Worm (Caenorhabditis elegans): ENCODE results near the gene F54B11.10.

F54B11.10 gene

DNA sequence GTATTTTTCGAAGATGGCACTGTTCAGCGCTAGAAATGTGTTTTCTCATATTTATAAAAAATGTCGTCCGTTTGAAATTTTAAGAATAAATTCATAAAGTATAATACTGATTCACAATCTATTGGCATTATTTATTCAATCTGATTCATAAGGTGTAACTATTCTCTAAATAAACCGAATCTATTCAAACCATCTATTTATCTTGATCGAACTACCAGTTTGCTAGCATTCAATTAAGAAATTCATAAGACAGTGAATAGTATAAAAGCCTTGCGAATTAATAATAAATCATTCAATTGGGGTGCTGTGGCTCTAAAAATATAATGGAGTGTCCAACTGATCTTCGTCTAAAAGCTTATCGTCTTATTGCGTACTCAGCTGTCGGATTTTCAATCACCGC is 9.3 kb downstream of the F54B11.10 start, which contains the start of gene col-44 (continued):
- TF ChIP-seq mel-28 (tag; optimal IDR thresholded peaks at IDR 0.05; ENCODE audit: borderline replicate concordance) (no peak), madf-6 (GFP tag; IDR thresholded peaks at IDR 0.05) (no peak)

DNA sequence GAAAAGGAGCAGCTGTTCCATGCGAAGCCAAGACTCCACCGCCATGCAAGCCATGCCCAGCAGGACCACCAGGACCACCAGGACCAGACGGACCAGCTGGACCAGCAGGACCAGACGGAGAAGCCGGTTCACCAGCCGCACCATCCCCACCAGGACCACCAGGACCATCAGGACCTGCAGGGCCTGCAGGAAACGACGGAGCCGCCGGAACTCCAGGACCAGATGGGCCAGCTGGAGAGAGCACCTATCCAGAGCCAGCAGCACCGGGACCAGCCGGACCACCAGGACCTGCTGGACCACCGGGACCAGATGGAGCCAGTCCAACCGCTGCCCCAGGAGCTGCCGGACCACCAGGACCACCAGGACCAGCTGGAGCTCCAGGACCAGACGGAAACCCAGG is 10.0 kb downstream of the F54B11.10 start:
- no peak for TF ChIP-seq hsf-1 (GFP tag; IDR thresholded peaks at IDR 0.05)
- TF ChIP-seq ceh-91 (GFP tag; IDR thresholded peaks at IDR 0.05) = no peak
- no peak for TF ChIP-seq unc-130 (GFP tag; optimal IDR thresholded peaks at IDR 0.05)
- no peak for TF ChIP-seq hrde-1 (tag; optimal IDR thresholded peaks at IDR 0.05; ENCODE audit: borderline replicate concordance)
- TF ChIP-seq cebp-2 (GFP tag; IDR thresholded peaks at IDR 0.05) = no peak
- no peak for TF ChIP-seq F10E7.11 (tag; optimal IDR thresholded peaks at IDR 0.05)
- TF ChIP-seq F22D6.2 (tag; optimal IDR thresholded peaks at IDR 0.05) = no peak
- no peak for TF ChIP-seq F55B11.4 (tag; optimal IDR thresholded peaks at IDR 0.05; ENCODE audit: borderline replicate concordance, insufficient read depth)
- TF ChIP-seq tlf-1 (GFP tag; optimal IDR thresholded peaks at IDR 0.05) = no peak
- TF ChIP-seq dox-1 (GFP tag; IDR thresholded peaks at IDR 0.05) = 0 out of 2 replicates have a peak, but pooled peaks have one; percentile 14
- TF ChIP-seq snpc-4 (GFP tag; optimal IDR thresholded peaks at IDR 0.05) = no peak
- no peak for TF ChIP-seq snpc-4 (tag; optimal IDR thresholded peaks at IDR 0.05)
- TF ChIP-seq lin-35 (GFP tag; optimal IDR thresholded peaks at IDR 0.05) = no peak
- TF ChIP-seq mcd-1 (GFP tag; IDR thresholded peaks at IDR 0.05) = peak; percentile 62
- no peak for TF ChIP-seq snpc-1.3 (tag; optimal IDR thresholded peaks at IDR 0.05; ENCODE audit: insufficient read depth)
- peak; percentile 98 for TF ChIP-seq egrh-3 (GFP tag; IDR thresholded peaks at IDR 0.05)
- no peak for TF ChIP-seq athp-1 (tag; optimal IDR thresholded peaks at IDR 0.05)
- no peak for TF ChIP-seq attf-6 (GFP tag; IDR thresholded peaks at IDR 0.05)
- peak; percentile 91 for TF ChIP-seq zfh-2 (GFP tag; conservative IDR thresholded peaks at IDR 0.05)
- no peak for TF ChIP-seq C06A6.2 (GFP tag; conservative IDR thresholded peaks at IDR 0.05)
- no peak for TF ChIP-seq nfya-2 (GFP tag; IDR thresholded peaks at IDR 0.05)

DNA sequence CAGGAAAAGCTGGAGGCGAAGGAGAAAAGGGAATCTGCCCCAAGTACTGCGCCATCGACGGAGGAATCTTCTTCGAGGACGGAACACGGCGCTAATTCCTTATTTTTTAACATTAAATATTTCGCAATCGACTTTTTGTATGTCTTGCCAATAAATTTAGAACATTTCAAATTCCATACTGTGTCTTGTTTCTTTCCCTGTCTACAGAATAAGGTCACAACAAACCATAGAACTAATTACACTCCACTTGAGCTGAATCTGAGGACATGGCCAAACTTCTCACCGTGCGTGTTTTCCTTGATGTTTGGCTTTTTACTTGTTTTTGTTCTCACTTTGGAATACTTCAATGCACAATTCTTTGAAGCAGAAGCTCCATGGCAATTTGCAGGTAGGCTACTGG is 10.4 kb downstream of the F54B11.10 start, which contains the start of gene F54B11.4:
Gene F54B11.4, plus strand, starts transcription at position 301 of the 400 bp plus-strand sequence.
- TF ChIP-seq cebp-1 (GFP tag; IDR thresholded peaks at IDR 0.05) = no peak
- peak; percentile 62 for TF ChIP-seq cebp-1 (tag; optimal IDR thresholded peaks at IDR 0.05)
- TF ChIP-seq F52B5.7 (tag; optimal IDR thresholded peaks at IDR 0.05) = no peak
- no peak for TF ChIP-seq ets-4 (GFP tag; optimal IDR thresholded peaks at IDR 0.05)
- TF ChIP-seq B0035.1 (tag; optimal IDR thresholded peaks at IDR 0.05) = no peak
- no peak for TF ChIP-seq rec-8 (tag; optimal IDR thresholded peaks at IDR 0.05)

DNA sequence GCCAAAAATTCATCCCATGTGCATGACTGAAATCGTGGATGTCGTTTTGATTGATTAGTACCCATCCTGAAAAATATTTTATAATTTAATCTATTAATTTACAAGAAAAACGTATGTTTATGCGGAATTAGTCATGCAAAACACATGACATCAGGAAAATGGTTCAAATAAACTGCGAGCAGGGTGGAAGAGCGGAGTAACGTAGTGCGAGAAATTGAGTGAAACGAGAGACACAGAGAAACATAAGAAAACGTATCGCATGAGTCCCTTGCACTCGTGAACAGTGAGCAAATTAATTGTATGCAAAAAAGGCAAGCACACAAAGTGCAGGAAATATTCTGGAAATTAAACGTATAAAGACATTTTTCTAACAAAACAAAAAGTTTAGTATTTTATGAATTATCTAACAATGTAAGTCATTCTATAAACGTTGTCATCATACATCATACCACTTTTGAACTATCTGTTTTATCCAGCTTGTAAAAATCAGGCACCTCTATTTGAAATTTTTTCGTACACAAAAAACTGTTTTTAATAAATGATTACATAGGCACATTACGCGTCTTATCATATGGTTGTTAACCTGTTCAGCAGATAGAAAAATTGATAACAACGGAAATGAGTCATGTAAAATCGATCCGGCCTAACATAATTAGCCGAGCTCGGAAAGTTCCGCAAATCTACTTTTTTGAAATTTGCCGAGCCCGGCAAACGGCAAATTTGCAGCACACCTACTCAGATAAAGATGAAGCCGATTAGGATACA is 14.3 kb downstream of the F54B11.10 start, which contains the start of gene F54B11.5:
Gene F54B11.5, minus strand, starts transcription at position 66 of the 765 bp plus-strand sequence.
- TF ChIP-seq zfh-2 (GFP tag; conservative IDR thresholded peaks at IDR 0.05) (no peak), rec-8 (tag; optimal IDR thresholded peaks at IDR 0.05) (no peak), Y67H2A.10 (GFP tag; conservative IDR thresholded peaks at IDR 0.05) (no peak), xnd-1 (tag; optimal IDR thresholded peaks at IDR 0.05) (no peak), attf-5 (GFP tag; optimal IDR thresholded peaks at IDR 0.05) (peak; percentile 57), snpc-1.1 (tag; optimal IDR thresholded peaks at IDR 0.05; ENCODE audit: insufficient read depth) (no peak), madf-10 (tag; optimal IDR thresholded peaks at IDR 0.05) (no peak), lag-1 (GFP tag; IDR thresholded peaks at IDR 0.05) (no peak), hrde-1 (tag; optimal IDR thresholded peaks at IDR 0.05; ENCODE audit: borderline replicate concordance) (no peak), lsy-27 (tag; optimal IDR thresholded peaks at IDR 0.05; ENCODE audit: borderline replicate concordance, insufficient read depth) (no peak), ZK185.1 (tag; optimal IDR thresholded peaks at IDR 0.05; ENCODE audit: poor library complexity, severe bottlenecking) (no peak), tlf-1 (GFP tag; optimal IDR thresholded peaks at IDR 0.05) (no peak), B0336.3 (GFP tag; IDR thresholded peaks at IDR 0.05) (no peak), attf-3 (GFP tag; conservative IDR thresholded peaks at IDR 0.05) (peak; percentile 89), lir-1 (GFP tag; conservative IDR thresholded peaks at IDR 0.05) (no peak), Y56A3A.18 (GFP tag; IDR thresholded peaks at IDR 0.05) (no peak), tbp1 (GFP tag; optimal IDR thresholded peaks at IDR 0.05) (no peak), lin-35 (GFP tag; optimal IDR thresholded peaks at IDR 0.05) (peak in 1 of 3 experiments; percentile 37)

All from whole organism, young adult.